Fruit fly (Drosophila melanogaster) whole organism, wandering third instar larva: ENCODE results near the gene TwdlY.
A peak's percentile ranks its signal among the peaks of the same experiment; 100 is the strongest.

ENCODE experiments used
- CG32264 ChIP-seq: fragments of 200-800 bp; sonication (Bioruptor generic); optimal IDR thresholded peaks from 2 replicates; lab custom pipeline; 2016; ENCODE audit warnings: missing biosample characterization, missing genetic modification characterization
- CG9705 ChIP-seq: fragments of 200-800 bp; sonication (Bioruptor generic); optimal IDR thresholded peaks from 2 replicates; lab custom pipeline; 2018; ENCODE audit warnings: missing biosample characterization, mild to moderate bottlenecking, missing genetic modification characterization
- Dfd ChIP-seq: fragments of >200 bp; optimal IDR thresholded peaks from 2 replicates; lab custom pipeline; 2017; ENCODE audit warnings: missing biosample characterization, missing genetic modification characterization
- Dif ChIP-seq: fragments of 200-275, 200-300 bp; sonication (Bioruptor generic); optimal IDR thresholded peaks from 2 replicates; lab custom pipeline; 2018; ENCODE audit warnings: missing biosample characterization, missing genetic modification characterization; ENCODE audit not compliant: partially characterized antibody
- GATAd ChIP-seq: sonication (Bioruptor generic); optimal IDR thresholded peaks from 2 replicates; lab custom pipeline; 2016; ENCODE audit warnings: missing biosample characterization, missing genetic modification characterization
- HLH106 ChIP-seq: fragments of 200-800 bp; optimal IDR thresholded peaks from 3 replicates; lab custom pipeline; 2019; ENCODE audit warnings: missing biosample characterization, mild to moderate bottlenecking, missing genetic modification characterization, moderate library complexity
- Hnf4 ChIP-seq: fragments of 200-800 bp; sonication (Bioruptor generic); optimal IDR thresholded peaks from 2 replicates; lab custom pipeline; 2016; ENCODE audit warnings: missing biosample characterization, mild to moderate bottlenecking, missing genetic modification characterization
- Hr83 ChIP-seq: fragments of 200-300 bp; sonication (Bioruptor generic); optimal IDR thresholded peaks from 2 replicates; lab custom pipeline; 2016; ENCODE audit warnings: missing biosample characterization, mild to moderate bottlenecking, missing genetic modification characterization, moderate library complexity; ENCODE audit not compliant: poor library complexity, severe bottlenecking
- Jra ChIP-seq: sonication (Bioruptor generic); optimal IDR thresholded peaks from 2 replicates; lab custom pipeline; 2016; ENCODE audit warnings: missing biosample characterization, missing genetic modification characterization
- Mio ChIP-seq: sonication (Bioruptor generic); optimal IDR thresholded peaks from 2 replicates; lab custom pipeline; 2016; ENCODE audit warnings: missing biosample characterization, missing genetic modification characterization
- OdsH ChIP-seq: fragments of 200-800 bp; sonication (Bioruptor generic); optimal IDR thresholded peaks from 2 replicates; lab custom pipeline; 2016; ENCODE audit warnings: missing biosample characterization, mild to moderate bottlenecking, missing genetic modification characterization
- Rel ChIP-seq, 2 experiments: fragments of 200-800 bp; sonication (Bioruptor generic) in 1 of 2; optimal IDR thresholded peaks; 2 replicates in 1 of 2; 3 replicates in 1 of 2; lab custom pipeline; 2016 to 2019; ENCODE audit warnings: mild to moderate bottlenecking in 2 of 2, missing biosample characterization in 2 of 2, missing genetic modification characterization in 2 of 2, moderate library complexity in 1 of 2
- Sp1 ChIP-seq: fragments of 200-800 bp; sonication (Bioruptor generic); optimal IDR thresholded peaks from 3 replicates; lab custom pipeline; 2019; ENCODE audit warnings: missing biosample characterization, mild to moderate bottlenecking, missing genetic modification characterization, moderate library complexity
- Vsx2 ChIP-seq: fragments of 200-300, 225-300 bp; sonication (Bioruptor generic); optimal IDR thresholded peaks from 2 replicates; lab custom pipeline; 2018; ENCODE audit warnings: missing biosample characterization, missing genetic modification characterization; ENCODE audit not compliant: partially characterized antibody
- br ChIP-seq: fragments of 200-800 bp; sonication (Bioruptor generic); optimal IDR thresholded peaks from 2 replicates; lab custom pipeline; 2016; ENCODE audit warnings: missing biosample characterization, missing genetic modification characterization
- brk ChIP-seq: fragments of 200-800 bp; sonication (Bioruptor generic); optimal IDR thresholded peaks from 2 replicates; lab custom pipeline; 2016; ENCODE audit warnings: missing biosample characterization, mild to moderate bottlenecking, missing genetic modification characterization
- dl ChIP-seq, 2 experiments: fragments of 175-275, 200-275 bp in 1 of 2; fragments of 200-275 bp in 1 of 2; sonication (Bioruptor generic); optimal IDR thresholded peaks; lab custom pipeline; 2018; ENCODE audit warnings: mild to moderate bottlenecking in 2 of 2, missing biosample characterization in 2 of 2, missing genetic modification characterization in 2 of 2, moderate library complexity in 2 of 2; ENCODE audit not compliant: partially characterized antibody in 2 of 2, insufficient read depth in 1 of 2
- dmrt93B ChIP-seq: fragments of 200-800 bp; sonication (Bioruptor generic); optimal IDR thresholded peaks from 2 replicates; lab custom pipeline; 2018; ENCODE audit warnings: missing biosample characterization, mild to moderate bottlenecking, missing genetic modification characterization
- dsf ChIP-seq: sonication (Bioruptor generic); optimal IDR thresholded peaks from 2 replicates; lab custom pipeline; 2016; ENCODE audit warnings: missing biosample characterization, missing genetic modification characterization, borderline replicate concordance
- ey ChIP-seq: fragments of 200-800 bp; sonication (Bioruptor generic); optimal IDR thresholded peaks from 2 replicates; lab custom pipeline; 2016; ENCODE audit warnings: missing biosample characterization, missing genetic modification characterization
- foxo ChIP-seq, 2 experiments: fragments of 200-800 bp; sonication (Bioruptor generic); optimal IDR thresholded peaks; 2 replicates in 1 of 2; 3 replicates in 1 of 2; lab custom pipeline; 2016 to 2017; ENCODE audit warnings: missing biosample characterization in 2 of 2, missing genetic modification characterization in 2 of 2
- fru ChIP-seq: fragments of 200-800 bp; sonication (Bioruptor generic); optimal IDR thresholded peaks from 3 replicates; lab custom pipeline; 2016; ENCODE audit warnings: missing biosample characterization, mild to moderate bottlenecking, missing genetic modification characterization
- h ChIP-seq: fragments of 200-800 bp; sonication (Bioruptor generic); optimal IDR thresholded peaks from 3 replicates; lab custom pipeline; 2016; ENCODE audit warnings: missing biosample characterization, mild to moderate bottlenecking, missing genetic modification characterization
- jim ChIP-seq: fragments of 175-275, 200-325 bp; sonication (Bioruptor generic); optimal IDR thresholded peaks from 2 replicates; lab custom pipeline; 2016; ENCODE audit warnings: missing biosample characterization, mild to moderate bottlenecking, missing genetic modification characterization
- lola ChIP-seq: fragments of >200 bp; optimal IDR thresholded peaks from 2 replicates; lab custom pipeline; 2017; ENCODE audit warnings: missing biosample characterization, missing genetic modification characterization
- pan ChIP-seq: fragments of >200 bp; optimal IDR thresholded peaks from 2 replicates; lab custom pipeline; 2017
- psq ChIP-seq: fragments of 200-800 bp; sonication (Bioruptor generic); optimal IDR thresholded peaks from 3 replicates; lab custom pipeline; 2017; ENCODE audit warnings: missing biosample characterization, mild to moderate bottlenecking, missing genetic modification characterization, moderate library complexity
- rgr ChIP-seq: fragments of 200-800 bp; sonication (Bioruptor generic); optimal IDR thresholded peaks from 3 replicates; lab custom pipeline; 2016; ENCODE audit warnings: missing biosample characterization, mild to moderate bottlenecking, missing genetic modification characterization
- usp ChIP-seq: fragments of >200 bp; optimal IDR thresholded peaks from 2 replicates; lab custom pipeline; 2017; ENCODE audit warnings: missing biosample characterization, missing genetic modification characterization
- woc ChIP-seq: sonication (Bioruptor generic); optimal IDR thresholded peaks from 2 replicates; lab custom pipeline; 2016; ENCODE audit warnings: missing biosample characterization, mild to moderate bottlenecking, missing genetic modification characterization

TwdlY gene

dm6 chrX:16764955-16765354 is 30.2 kb downstream of the TwdlY start:
- TF ChIP-seq jim (GFP tag; lab: Kevin White, UChicago) (no peak), HLH106 (tag; lab: Kevin White, UChicago) (peak; percentile 8), h (GFP tag; lab: Kevin White, UChicago) (peak; percentile 42), fru (GFP tag; lab: Kevin White, UChicago) (peak; percentile 60), Dfd (no peak), CG32264 (GFP tag; lab: Kevin White, UChicago) (no peak), Dif (GFP tag; lab: Kevin White, UChicago) (no peak), woc (GFP tag; lab: Kevin White, UChicago) (peak; percentile 75), OdsH (GFP tag; lab: Kevin White, UChicago) (peak; percentile 20), rgr (peak; percentile 0), Hr83 (GFP tag; lab: Kevin White, UChicago) (no peak), Jra (GFP tag; lab: Kevin White, UChicago) (no peak), lola (GFP tag; lab: Kevin White, UChicago) (no peak), psq (GFP tag; lab: Kevin White, UChicago) (no peak), pan (lab: Kevin White, UChicago) (no peak), Hnf4 (GFP tag; lab: Kevin White, UChicago) (peak; percentile 19), foxo (GFP tag; optimal IDR thresholded peaks at IDR 0.05; lab: Kevin White, UChicago) (peak in 1 of 2 experiments; percentile 55), Vsx2 (no peak), usp (GFP tag; lab: Kevin White, UChicago) (no peak), ey (GFP tag; lab: Kevin White, UChicago) (peak; percentile 30), dmrt93B (GFP tag; lab: Kevin White, UChicago) (no peak), Sp1 (no peak)
- TF ChIP-seq, all 38 proteins: peak for 9

- no peak for TF ChIP-seq Hnf4 (GFP tag; lab: Kevin White, UChicago)
- peak in 1 of 2 experiments; percentile 11 for TF ChIP-seq foxo (GFP tag; optimal IDR thresholded peaks at IDR 0.05; lab: Kevin White, UChicago)
Measured at dm6 chrX:16765809-16766208, 31.1 kb downstream of the TwdlY start.

- no peak for TF ChIP-seq GATAd (GFP tag; lab: Kevin White, UChicago)
- TF ChIP-seq Rel (GFP tag; optimal IDR thresholded peaks at IDR 0.05; lab: Kevin White, UChicago), result no peak
- no peak for TF ChIP-seq Rel (tag; optimal IDR thresholded peaks at IDR 0.05; lab: Kevin White, UChicago)
- TF ChIP-seq fru (GFP tag; lab: Kevin White, UChicago), result no peak
- TF ChIP-seq dl (GFP tag; optimal IDR thresholded peaks at IDR 0.05; lab: Kevin White, UChicago; ENCODE audit: insufficient read depth in 1 of 2, partially characterized antibody in 2 of 2), result no peak
- TF ChIP-seq Jra (GFP tag; lab: Kevin White, UChicago), result no peak
- no peak for TF ChIP-seq br (GFP tag; lab: Kevin White, UChicago)
- TF ChIP-seq pan (lab: Kevin White, UChicago), result no peak
- no peak for TF ChIP-seq woc (GFP tag; lab: Kevin White, UChicago)
- TF ChIP-seq psq (GFP tag; lab: Kevin White, UChicago), result no peak
- no peak for TF ChIP-seq Mio (GFP tag; lab: Kevin White, UChicago)
- TF ChIP-seq usp (GFP tag; lab: Kevin White, UChicago), result no peak
- TF ChIP-seq CG9705 (GFP tag; lab: Kevin White, UChicago), result no peak
- TF ChIP-seq rgr, result no peak
- TF ChIP-seq brk (GFP tag; lab: Kevin White, UChicago), result no peak
- TF ChIP-seq h (GFP tag; lab: Kevin White, UChicago), result no peak
- no peak for TF ChIP-seq Dfd
- TF ChIP-seq dsf (GFP tag; lab: Kevin White, UChicago), result no peak
- TF ChIP-seq foxo (GFP tag; optimal IDR thresholded peaks at IDR 0.05; lab: Kevin White, UChicago), result no peak
Measured at dm6 chrX:16766868-16767431, 32.2 kb downstream of the TwdlY start.

- TF ChIP-seq HLH106 (tag; lab: Kevin White, UChicago), result no peak
- TF ChIP-seq fru (GFP tag; lab: Kevin White, UChicago), result no peak
- no peak for TF ChIP-seq usp (GFP tag; lab: Kevin White, UChicago)
- no peak for TF ChIP-seq rgr
- no peak for TF ChIP-seq dl (GFP tag; optimal IDR thresholded peaks at IDR 0.05; lab: Kevin White, UChicago; ENCODE audit: insufficient read depth in 1 of 2, partially characterized antibody in 2 of 2)
- no peak for TF ChIP-seq jim (GFP tag; lab: Kevin White, UChicago)
Measured at dm6 chrX:16768770-16769169, 34.0 kb downstream of the TwdlY start.
